Fruit fly (Drosophila melanogaster) ovary, adult (tissue): ENCODE data around the gene cnir.

Source experiments
- CG17801 ChIP-seq: fragments of 200-800 bp; optimal IDR thresholded peaks from 2 replicates; lab custom pipeline; 2019; ENCODE audit warnings: missing biosample characterization, mild to moderate bottlenecking, missing genetic modification characterization, moderate library complexity; ENCODE audit not compliant: partially characterized antibody

The cnir gene

dm6 chr2L:3037153-3037579, 2.4 kb downstream of the cnir start, which contains the start of the genes CG17260 and SerRS:
CG17260 (plus strand) TSS chr2L:3037230.
SerRS (minus strand) TSS chr2L:3037403.
- TF ChIP-seq CG17801 (GFP tag; lab: Kevin White, UChicago): peak; percentile 92

dm6 chr2L:3034969-3035368, 4.6 kb downstream of the cnir start, which contains the start of gene CG17258:
CG17258 (minus strand) TSS chr2L:3035348.
- TF ChIP-seq CG17801 (GFP tag; lab: Kevin White, UChicago): no peak

- TF ChIP-seq CG17801 (GFP tag; lab: Kevin White, UChicago): peak; percentile 3
Measured at dm6 chr2L:3030350-3030749, 9.3 kb downstream of the cnir start, which contains the start of gene GABPI. GABPI (plus strand) TSS chr2L:3030539.

dm6 chr2L:3029012-3029411, 10.6 kb downstream of the cnir start, which contains the start of the genes Sf3b2 and CG17219:
Sf3b2 (minus strand) TSS chr2L:3029168.
CG17219 (plus strand) TSS chr2L:3029253.
- TF ChIP-seq CG17801 (GFP tag; lab: Kevin White, UChicago): peak; percentile 15

dm6 chr2L:3022986-3023385, 16.6 kb downstream of the cnir start, which contains the start of the genes alpha4GT1 and Prp40:
alpha4GT1 (minus strand) TSS chr2L:3023141.
Prp40 (plus strand) TSS chr2L:3023226.
- TF ChIP-seq CG17801 (GFP tag; lab: Kevin White, UChicago): peak; percentile 38

dm6 chr2L:3018212-3018611, 21.4 kb downstream of the cnir start, which contains the start of the genes CG17224 and CG17264:
CG17224 (minus strand) TSS chr2L:3018308.
CG17264 (plus strand) TSS chr2L:3018508.
- peak; percentile 23 for TF ChIP-seq CG17801 (GFP tag; lab: Kevin White, UChicago)

- no peak for TF ChIP-seq CG17801 (GFP tag; lab: Kevin White, UChicago)
Measured at dm6 chr2L:3012780-3013179, 26.8 kb downstream of the cnir start.

- TF ChIP-seq CG17801 (GFP tag; lab: Kevin White, UChicago): no peak
Measured at dm6 chr2L:3011484-3011883, 28.1 kb downstream of the cnir start.

dm6 chr2L:3009438-3009837, 30.2 kb downstream of the cnir start:
- no peak for TF ChIP-seq CG17801 (GFP tag; lab: Kevin White, UChicago)

dm6 chr2L:3006925-3007426, 32.6 kb downstream of the cnir start:
- no peak for TF ChIP-seq CG17801 (GFP tag; lab: Kevin White, UChicago)

- TF ChIP-seq CG17801 (GFP tag; lab: Kevin White, UChicago): no peak
Measured at dm6 chr2L:3006194-3006593, 33.4 kb downstream of the cnir start.

- no peak for TF ChIP-seq CG17801 (GFP tag; lab: Kevin White, UChicago)
Measured at dm6 chr2L:3005483-3005882, 34.1 kb downstream of the cnir start.

- no peak for TF ChIP-seq CG17801 (GFP tag; lab: Kevin White, UChicago)
Measured at dm6 chr2L:3004601-3005000, 35.0 kb downstream of the cnir start.

- TF ChIP-seq CG17801 (GFP tag; lab: Kevin White, UChicago): no peak
Measured at dm6 chr2L:3003399-3003798, 36.2 kb downstream of the cnir start.

dm6 chr2L:3001953-3002352, 37.7 kb downstream of the cnir start:
- TF ChIP-seq CG17801 (GFP tag; lab: Kevin White, UChicago): no peak

- no peak for TF ChIP-seq CG17801 (GFP tag; lab: Kevin White, UChicago)
Measured at dm6 chr2L:3000517-3000934, 39.1 kb downstream of the cnir start.
